Worm (Caenorhabditis elegans) whole organism, L4/young adult: ENCODE results near the gene wdr-5.3.

Experiments
- W03F9.2 ChIP-seq: fragments of 150-350 bp; optimal IDR thresholded peaks from 2 replicates; lab custom pipeline; 2014; ENCODE audit warnings: missing biosample characterization, missing genetic modification characterization
- dao-5 ChIP-seq: sonication (generic microtip); optimal IDR thresholded peaks from 2 replicates; lab custom pipeline; 2016; ENCODE audit warnings: missing genotype, missing genetic modification characterization, moderate library complexity, missing compliant biosample characterization
- him-1 ChIP-seq: sonication (generic microtip); optimal IDR thresholded peaks from 2 replicates; lab custom pipeline; 2016; ENCODE audit warnings: missing genotype, missing genetic modification reagents, missing genetic modification characterization, missing compliant biosample characterization

- TF ChIP-seq dao-5: no peak
- no peak for TF ChIP-seq him-1 (tag; lab: Kevin White, UChicago)
- TF ChIP-seq W03F9.2 (tag; lab: Kevin White, UChicago): no peak
These were observed 16.0 kb upstream of the wdr-5.3 start for ce11 chrV:10720876-10721275.
